Worm (Caenorhabditis elegans): Measurements from ENCODE around the gene trpp-12.

The trpp-12 gene

ce11 chrX:2426932-2427331 lies 17.4 kb downstream of the trpp-12 start:
- TF ChIP-seq nhr-111 (GFP tag; optimal IDR thresholded peaks at IDR 0.05) (no peak), hlh-11 (tag; optimal IDR thresholded peaks at IDR 0.05) (no peak), mdl-1 (tag; optimal IDR thresholded peaks at IDR 0.05) (no peak), daf-12 (tag; optimal IDR thresholded peaks at IDR 0.05) (no peak), egl-27 (tag; optimal IDR thresholded peaks at IDR 0.05) (no peak), nhr-77 (tag; optimal IDR thresholded peaks at IDR 0.05) (no peak), hmg-1.1 (GFP tag; IDR thresholded peaks at IDR 0.05) (no peak), Y48G9A.11 (GFP tag; IDR thresholded peaks at IDR 0.05) (no peak), nhr-11 (tag; optimal IDR thresholded peaks at IDR 0.05) (no peak), ZK546.5 (tag; optimal IDR thresholded peaks at IDR 0.05) (no peak), nhr-28 (tag; optimal IDR thresholded peaks at IDR 0.05) (no peak), fkh-10 (GFP tag; optimal IDR thresholded peaks at IDR 0.05) (no peak), jun-1 (tag; optimal IDR thresholded peaks at IDR 0.05) (no peak)

- TF ChIP-seq spr-1 (tag; optimal IDR thresholded peaks at IDR 0.05) (no peak), D1046.2 (GFP tag; IDR thresholded peaks at IDR 0.05) (no peak), daf-16 (GFP tag; optimal IDR thresholded peaks at IDR 0.05) (no peak), daf-16 (tag; optimal IDR thresholded peaks at IDR 0.05) (no peak), lin-15B (tag; optimal IDR thresholded peaks at IDR 0.05) (no peak), nhr-6 (tag; optimal IDR thresholded peaks at IDR 0.05) (no peak), aha-1 (tag) (peak; percentile 63)
Measured at ce11 chrX:2427404-2427803, 17.9 kb downstream of the trpp-12 start, which contains the start of gene gcy-31. gcy-31 (minus strand) TSS chrX:2427504.

ce11 chrX:2430317-2430716 lies 20.8 kb downstream of the trpp-12 start:
- TF ChIP-seq zag-1 (tag; optimal IDR thresholded peaks at IDR 0.05), result no peak
- no peak for TF ChIP-seq nhr-48 (tag; optimal IDR thresholded peaks at IDR 0.05)
- TF ChIP-seq lin-39 (tag; optimal IDR thresholded peaks at IDR 0.05), result no peak
- TF ChIP-seq unc-62 (GFP tag; optimal IDR thresholded peaks at IDR 0.05 in 1 of 2), result peak in 1 of 2 experiments; percentile 94
- no peak for TF ChIP-seq unc-62 (tag; optimal IDR thresholded peaks at IDR 0.05)

- TF ChIP-seq lin-13 (GFP tag; optimal IDR thresholded peaks at IDR 0.05) (peak; percentile 66), lin-1 (GFP tag; IDR thresholded peaks at IDR 0.05) (0 out of 2 replicates have a peak, but pooled peaks have one; percentile 27), mxl-3 (GFP tag; optimal IDR thresholded peaks at IDR 0.05) (peak; percentile 83), nhr-102 (tag; optimal IDR thresholded peaks at IDR 0.05) (peak; percentile 36), nhr-25 (tag; optimal IDR thresholded peaks at IDR 0.05; ENCODE audit: borderline replicate concordance, insufficient read depth) (no peak), madf-5 (GFP tag; IDR thresholded peaks at IDR 0.05) (no peak), hif-1 (tag; optimal IDR thresholded peaks at IDR 0.05) (peak in 1 of 2 experiments; percentile 16), arid-1 (GFP tag; conservative IDR thresholded peaks at IDR 0.05) (0 out of 2 replicates have a peak, but pooled peaks have one; percentile 50), pha-4 (GFP tag; IDR thresholded peaks at IDR 0.05) (peak; percentile 7; the same call in 1 of the 2 replicates), pha-4 (tag; optimal IDR thresholded peaks at IDR 0.05) (peak; percentile 51), dpl-1 (GFP tag; optimal IDR thresholded peaks at IDR 0.05) (peak; percentile 15), mxl-2 (GFP tag; conservative IDR thresholded peaks at IDR 0.05) (no peak), nhr-6 (tag; optimal IDR thresholded peaks at IDR 0.05) (peak; percentile 47), mep-1 (tag; optimal IDR thresholded peaks at IDR 0.05) (peak; percentile 83), aha-1 (tag) (no peak), ceh-28 (tag; optimal IDR thresholded peaks at IDR 0.05) (no peak), zip-11 (GFP tag; IDR thresholded peaks at IDR 0.05) (no peak), nhr-42 (GFP tag; IDR thresholded peaks at IDR 0.05) (no peak), nhr-28 (tag; optimal IDR thresholded peaks at IDR 0.05) (peak; percentile 79), set-16 (GFP tag; IDR thresholded peaks at IDR 0.05) (peak; percentile 96), unc-62 (GFP tag; optimal IDR thresholded peaks at IDR 0.05 in 1 of 2) (no peak), unc-62 (tag; optimal IDR thresholded peaks at IDR 0.05) (no peak), saeg-2 (GFP tag; IDR thresholded peaks at IDR 0.05) (peak; percentile 7; the same call in 1 of the 2 replicates), ceh-20 (GFP tag; IDR thresholded peaks at IDR 0.05) (no peak), pqm-1 (tag; optimal IDR thresholded peaks at IDR 0.05) (peak; percentile 50), hlh-11 (tag; optimal IDR thresholded peaks at IDR 0.05) (peak; percentile 87), rbr-2 (tag; optimal IDR thresholded peaks at IDR 0.05) (peak; percentile 51), egl-43 (GFP tag; IDR thresholded peaks at IDR 0.05) (peak; percentile 88), zfp-3 (GFP tag; conservative IDR thresholded peaks at IDR 0.05) (no peak)
Measured at ce11 chrX:2432459-2432858, 23.0 kb downstream of the trpp-12 start.
